Worm (Caenorhabditis elegans) whole organism, L2 larva: Measurements from ENCODE around the gene C02B10.4.

Source experiments
- C34F6.9 ChIP-seq: fragments of 150-350 bp; optimal IDR thresholded peaks from 2 replicates; lab custom pipeline; 2014; ENCODE audit warnings: missing biosample characterization, missing genetic modification characterization
- F13H6.1 ChIP-seq: sonication (generic microtip); optimal IDR thresholded peaks from 2 replicates; lab custom pipeline; 2016; ENCODE audit warnings: missing genetic modification characterization, missing compliant biosample characterization
- Y55F3AM.14 ChIP-seq: fragments of 200-800 bp; sonication (Bioruptor generic); optimal IDR thresholded peaks from 2 replicates; lab custom pipeline; 2018; ENCODE audit warnings: mild to moderate bottlenecking, missing genetic modification characterization, missing compliant biosample characterization
- ZK546.5 ChIP-seq: sonication (generic microtip); optimal IDR thresholded peaks from 2 replicates; lab custom pipeline; 2017; ENCODE audit warnings: missing biosample characterization, missing genetic modification characterization
- ama-1 ChIP-seq: fragments of 150-350 bp; optimal IDR thresholded peaks from 2 replicates; lab custom pipeline; 2018; ENCODE audit warnings: inconsistent platforms
- blmp-1 ChIP-seq: sonication (generic microtip); optimal IDR thresholded peaks from 2 replicates; lab custom pipeline; 2017; ENCODE audit warnings: missing genetic modification characterization, mild to moderate bottlenecking, missing compliant biosample characterization, antibody characterized with exemption, moderate library complexity; ENCODE audit not compliant: insufficient read depth
- ceh-16 ChIP-seq: fragments of 150-350 bp; optimal IDR thresholded peaks from 2 replicates; lab custom pipeline; 2014; ENCODE audit warnings: missing biosample characterization, missing genetic modification characterization
- ceh-82 ChIP-seq: fragments of 150-350 bp; optimal IDR thresholded peaks from 2 replicates; lab custom pipeline; 2014; ENCODE audit warnings: missing biosample characterization, missing genetic modification characterization
- crh-2 ChIP-seq: sonication (generic microtip); optimal IDR thresholded peaks from 2 replicates; lab custom pipeline; 2017; ENCODE audit warnings: missing biosample characterization, missing genetic modification characterization
- dmd-4 ChIP-seq: sonication (generic microtip); optimal IDR thresholded peaks from 2 replicates; lab custom pipeline; 2017; ENCODE audit warnings: missing biosample characterization, missing genetic modification characterization
- egl-27 ChIP-seq: sonication (generic microtip); optimal IDR thresholded peaks from 3 replicates; lab custom pipeline; 2017; ENCODE audit warnings: missing biosample characterization, missing genetic modification reagents, missing genetic modification characterization
- elt-3 ChIP-seq: sonication (generic microtip); optimal IDR thresholded peaks from 2 replicates; lab custom pipeline; 2017; ENCODE audit warnings: missing biosample characterization, missing genetic modification characterization
- fos-1 ChIP-seq: fragments of 150-350 bp; optimal IDR thresholded peaks from 2 replicates; lab custom pipeline; 2014; ENCODE audit warnings: missing biosample characterization, missing genetic modification characterization
- gmeb-1 ChIP-seq: fragments of 150-350 bp; optimal IDR thresholded peaks from 2 replicates; lab custom pipeline; 2014; ENCODE audit warnings: missing biosample characterization, missing genetic modification characterization
- lin-11 ChIP-seq: fragments of 150-350 bp; sonication (generic microtip); optimal IDR thresholded peaks from 2 replicates; lab custom pipeline; 2014; ENCODE audit warnings: missing biosample characterization, missing genetic modification characterization, inconsistent platforms, mixed read lengths
- lin-13 ChIP-seq: fragments of 150-350 bp; optimal IDR thresholded peaks from 2 replicates; lab custom pipeline; 2014; ENCODE audit warnings: missing biosample characterization, missing genetic modification reagents, missing genetic modification characterization
- lin-39 ChIP-seq: fragments of 150-350 bp; optimal IDR thresholded peaks from 2 replicates; lab custom pipeline; 2014; ENCODE audit warnings: missing biosample characterization, missing genetic modification reagents, missing genetic modification characterization
- lsy-2 ChIP-seq, 2 experiments: fragments of 150-350 bp in 1 of 2; sonication (generic microtip) in 1 of 2; optimal IDR thresholded peaks; 2 replicates each; lab custom pipeline; 2014 to 2017; ENCODE audit warnings: missing biosample characterization in 2 of 2, missing genetic modification characterization in 2 of 2
- mab-5 ChIP-seq: fragments of 150-350 bp; optimal IDR thresholded peaks from 2 replicates; lab custom pipeline; 2014; ENCODE audit warnings: missing biosample characterization, missing genetic modification characterization
- mbf-1 ChIP-seq: sonication (generic microtip); optimal IDR thresholded peaks from 2 replicates; lab custom pipeline; 2017; ENCODE audit warnings: missing biosample characterization, missing genetic modification characterization
- mdl-1 ChIP-seq, 2 experiments: fragments of 150-350 bp in 1 of 2; sonication (generic microtip) in 1 of 2; optimal IDR thresholded peaks; 2 replicates each; lab custom pipeline; 2017; ENCODE audit warnings: missing biosample characterization in 2 of 2, missing genetic modification characterization in 2 of 2
- nhr-10 ChIP-seq: sonication (generic microtip); optimal IDR thresholded peaks from 2 replicates; lab custom pipeline; 2017; ENCODE audit warnings: missing biosample characterization, missing genetic modification characterization
- nhr-11 ChIP-seq: fragments of 150-350 bp; optimal IDR thresholded peaks from 2 replicates; lab custom pipeline; 2014; ENCODE audit warnings: missing biosample characterization, missing genetic modification characterization
- nhr-129 ChIP-seq: fragments of 150-350 bp; optimal IDR thresholded peaks from 2 replicates; lab custom pipeline; 2014; ENCODE audit warnings: missing biosample characterization, missing genetic modification characterization
- nhr-23 ChIP-seq: fragments of 150-350 bp; optimal IDR thresholded peaks from 2 replicates; lab custom pipeline; 2014; ENCODE audit warnings: missing biosample characterization, missing genetic modification reagents, missing genetic modification characterization
- nhr-237 ChIP-seq: fragments of 150-350 bp; optimal IDR thresholded peaks from 2 replicates; lab custom pipeline; 2014; ENCODE audit warnings: missing biosample characterization, missing genetic modification characterization
- nhr-25 ChIP-seq: fragments of 150-350 bp; sonication (generic microtip); optimal IDR thresholded peaks from 3 replicates; lab custom pipeline; 2014; ENCODE audit warnings: missing biosample characterization, missing genetic modification characterization
- nhr-6 ChIP-seq: fragments of 150-350 bp; optimal IDR thresholded peaks from 2 replicates; lab custom pipeline; 2014; ENCODE audit warnings: missing biosample characterization, missing genetic modification characterization
- peb-1 ChIP-seq: fragments of 150-350 bp; optimal IDR thresholded peaks from 2 replicates; lab custom pipeline; 2014; ENCODE audit warnings: missing biosample characterization, missing genetic modification characterization
- sem-4 ChIP-seq: fragments of 150-350 bp; optimal IDR thresholded peaks from 2 replicates; lab custom pipeline; 2014; ENCODE audit warnings: missing biosample characterization, missing genetic modification reagents, missing genetic modification characterization
- skn-1 ChIP-seq: sonication (generic microtip); optimal IDR thresholded peaks from 2 replicates; lab custom pipeline; 2017; ENCODE audit warnings: missing biosample characterization, missing genetic modification characterization
- sma-3 ChIP-seq: sonication (generic microtip); optimal IDR thresholded peaks from 2 replicates; lab custom pipeline; 2016; ENCODE audit warnings: missing genetic modification reagents, missing genetic modification characterization, missing compliant biosample characterization
- sma-9 ChIP-seq, 2 experiments: fragments of 150-350 bp in 1 of 2; sonication (generic microtip) in 1 of 2; optimal IDR thresholded peaks; 2 replicates each; lab custom pipeline; 2014 to 2016; ENCODE audit warnings: missing genetic modification characterization in 2 of 2, mild to moderate bottlenecking in 1 of 2, missing biosample characterization in 1 of 2, missing compliant biosample characterization in 1 of 2, missing genetic modification reagents in 1 of 2, moderate library complexity in 1 of 2
- unc-39 ChIP-seq: fragments of 150-350 bp; optimal IDR thresholded peaks from 2 replicates; lab custom pipeline; 2014; ENCODE audit warnings: missing biosample characterization, missing genetic modification characterization
- unc-55 ChIP-seq: fragments of 150-350 bp; sonication (generic microtip); optimal IDR thresholded peaks from 3 replicates; lab custom pipeline; 2014; ENCODE audit warnings: missing biosample characterization, missing genetic modification reagents, missing genetic modification characterization
- unc-62 ChIP-seq: fragments of 150-350 bp; optimal IDR thresholded peaks from 2 replicates; lab custom pipeline; 2014; ENCODE audit warnings: missing biosample characterization, missing genetic modification reagents, missing genetic modification characterization
- zag-1 ChIP-seq: fragments of 150-350 bp; optimal IDR thresholded peaks from 2 replicates; lab custom pipeline; 2014; ENCODE audit warnings: missing biosample characterization, missing genetic modification characterization
- ztf-1 ChIP-seq: fragments of 200-800 bp; sonication (Bioruptor generic); conservative IDR thresholded peaks from 2 replicates; pipeline ENCODE4 v1.3.6; 2022; ENCODE audit warnings: missing genetic modification characterization, missing compliant biosample characterization
- ztf-11 ChIP-seq: sonication (generic microtip); optimal IDR thresholded peaks from 2 replicates; lab custom pipeline; 2017; ENCODE audit warnings: missing biosample characterization, missing genetic modification characterization
- ztf-4 ChIP-seq: fragments of 150-350 bp; optimal IDR thresholded peaks from 2 replicates; lab custom pipeline; 2014; ENCODE audit warnings: missing biosample characterization, missing genetic modification characterization

The C02B10.4 gene

ce11 chrIV:5134798-5135197, 43.4 kb downstream of the C02B10.4 start:
- TF ChIP-seq nhr-237 (tag; lab: Kevin White, UChicago) (no peak), mab-5 (tag; lab: Kevin White, UChicago) (peak; percentile 34), mbf-1 (tag; lab: Kevin White, UChicago) (no peak), ztf-4 (tag; lab: Kevin White, UChicago) (no peak), lsy-2 (tag; optimal IDR thresholded peaks at IDR 0.05; lab: Kevin White, UChicago) (peak in 1 of 2 experiments; percentile 12), fos-1 (peak; percentile 90), ZK546.5 (tag; lab: Kevin White, UChicago) (no peak), nhr-129 (tag; lab: Kevin White, UChicago) (peak; percentile 9), gmeb-1 (tag; lab: Kevin White, UChicago) (no peak), elt-3 (tag; lab: Kevin White, UChicago) (no peak), lin-39 (tag; lab: Kevin White, UChicago) (no peak), C34F6.9 (peak; percentile 24), F13H6.1 (tag; lab: Kevin White, UChicago) (no peak), unc-62 (GFP tag; lab: Kevin White, UChicago) (no peak), nhr-10 (tag; lab: Kevin White, UChicago) (no peak)

ce11 chrIV:5136523-5136922, 45.1 kb downstream of the C02B10.4 start:
- TF ChIP-seq lin-11 (tag; lab: Kevin White, UChicago), result no peak
- peak; percentile 5 for TF ChIP-seq sma-3
- TF ChIP-seq, all 48 proteins: peak for 1

- TF ChIP-seq sma-9 (GFP tag; optimal IDR thresholded peaks at IDR 0.05; lab: Kevin White, UChicago) (peak; percentile 9), sma-9 (tag; optimal IDR thresholded peaks at IDR 0.05; lab: Kevin White, UChicago) (no peak), C34F6.9 (peak; percentile 74), zag-1 (tag; lab: Kevin White, UChicago) (peak; percentile 69), crh-2 (tag; lab: Kevin White, UChicago) (peak; percentile 52), mab-5 (tag; lab: Kevin White, UChicago) (no peak), ZK546.5 (tag; lab: Kevin White, UChicago) (no peak), lin-39 (tag; lab: Kevin White, UChicago) (no peak), unc-55 (GFP tag; lab: Kevin White, UChicago) (peak; percentile 39), F13H6.1 (tag; lab: Kevin White, UChicago) (peak; percentile 29), peb-1 (tag; lab: Kevin White, UChicago) (no peak), Y55F3AM.14 (GFP tag; lab: Kevin White, UChicago) (peak; percentile 4), elt-3 (tag; lab: Kevin White, UChicago) (no peak), lsy-2 (tag; optimal IDR thresholded peaks at IDR 0.05; lab: Kevin White, UChicago) (peak in 1 of 2 experiments; percentile 44)
Observed at ce11 chrIV:5137809-5138208, 46.4 kb downstream of the C02B10.4 start.

ce11 chrIV:5139189-5139588, 47.8 kb downstream of the C02B10.4 start:
- TF ChIP-seq lsy-2 (tag; optimal IDR thresholded peaks at IDR 0.05; lab: Kevin White, UChicago), result peak in 1 of 2 experiments; percentile 2
- TF ChIP-seq gmeb-1 (tag; lab: Kevin White, UChicago), result no peak
- TF ChIP-seq sma-3, result no peak
- TF ChIP-seq skn-1 (tag; lab: Kevin White, UChicago), result no peak

- TF ChIP-seq sma-9 (GFP tag; optimal IDR thresholded peaks at IDR 0.05; lab: Kevin White, UChicago), result peak; percentile 1
- no peak for TF ChIP-seq sma-9 (tag; optimal IDR thresholded peaks at IDR 0.05; lab: Kevin White, UChicago)
- TF ChIP-seq nhr-11, result no peak
- no peak for TF ChIP-seq ZK546.5 (tag; lab: Kevin White, UChicago)
- no peak for TF ChIP-seq nhr-129 (tag; lab: Kevin White, UChicago)
- TF ChIP-seq egl-27, result no peak
- no peak for TF ChIP-seq gmeb-1 (tag; lab: Kevin White, UChicago)
- TF ChIP-seq nhr-6 (tag; lab: Kevin White, UChicago), result no peak
- TF ChIP-seq ama-1 (lab: Kevin White, UChicago), result no peak
- no peak for TF ChIP-seq mbf-1 (tag; lab: Kevin White, UChicago)
- no peak for TF ChIP-seq nhr-10 (tag; lab: Kevin White, UChicago)
- TF ChIP-seq blmp-1 (tag; lab: Kevin White, UChicago), result no peak
- TF ChIP-seq ceh-82 (tag; lab: Kevin White, UChicago), result no peak
- TF ChIP-seq lsy-2 (tag; optimal IDR thresholded peaks at IDR 0.05; lab: Kevin White, UChicago), result peak in 1 of 2 experiments; percentile 7
- TF ChIP-seq ztf-11 (tag; lab: Kevin White, UChicago), result no peak
- no peak for TF ChIP-seq nhr-237 (tag; lab: Kevin White, UChicago)
- peak; percentile 4 for TF ChIP-seq fos-1
- TF ChIP-seq sma-3, result no peak
- no peak for TF ChIP-seq unc-39
- peak; percentile 20 for TF ChIP-seq C34F6.9
- no peak for TF ChIP-seq zag-1 (tag; lab: Kevin White, UChicago)
- no peak for TF ChIP-seq mab-5 (tag; lab: Kevin White, UChicago)
- no peak for TF ChIP-seq lin-13 (GFP tag; lab: Kevin White, UChicago)
- TF ChIP-seq Y55F3AM.14 (GFP tag; lab: Kevin White, UChicago), result no peak
- no peak for TF ChIP-seq ztf-4 (tag; lab: Kevin White, UChicago)
- TF ChIP-seq ceh-16 (tag; lab: Kevin White, UChicago), result no peak
- peak; percentile 16 for TF ChIP-seq nhr-25 (tag; lab: Kevin White, UChicago)
- TF ChIP-seq dmd-4 (tag; lab: Kevin White, UChicago), result no peak
- no peak for TF ChIP-seq nhr-23 (tag; lab: Kevin White, UChicago)
- TF ChIP-seq skn-1 (tag; lab: Kevin White, UChicago), result no peak
- TF ChIP-seq ztf-1 (GFP tag; lab: Robert Waterston, UW), result no peak
- TF ChIP-seq F13H6.1 (tag; lab: Kevin White, UChicago), result no peak
- TF ChIP-seq crh-2 (tag; lab: Kevin White, UChicago), result peak; percentile 15
- TF ChIP-seq lin-11 (tag; lab: Kevin White, UChicago), result no peak
- no peak for TF ChIP-seq mdl-1 (tag; optimal IDR thresholded peaks at IDR 0.05; lab: Kevin White, UChicago)
- no peak for TF ChIP-seq sem-4 (tag; lab: Kevin White, UChicago)
Observed at ce11 chrIV:5139972-5140371, 48.6 kb downstream of the C02B10.4 start.
